Fruit fly (Drosophila melanogaster) whole organism, prepupa: ENCODE measurements around the gene Spx.
A peak's percentile ranks its signal among the peaks of the same experiment; 100 is the strongest.

Experiments
- Blimp-1 ChIP-seq: fragments of 200-800 bp; sonication (Bioruptor generic); optimal IDR thresholded peaks from 3 replicates; lab custom pipeline; 2017; ENCODE audit warnings: missing biosample characterization, missing genetic modification characterization, mild to moderate bottlenecking, moderate library complexity, missing genetic modification reagents
- CG10631 ChIP-seq: fragments of 200-800 bp; sonication (Bioruptor generic); optimal IDR thresholded peaks from 2 replicates; lab custom pipeline; 2016; ENCODE audit warnings: missing biosample characterization, missing genetic modification characterization
- CG10669 ChIP-seq: fragments of 200-800 bp; sonication (Bioruptor generic); optimal IDR thresholded peaks from 3 replicates; lab custom pipeline; 2018; ENCODE audit warnings: missing biosample characterization, mild to moderate bottlenecking, missing genetic modification characterization, moderate library complexity
- CG11294 ChIP-seq: fragments of 200-800 bp; sonication (Bioruptor generic); IDR thresholded peaks from 2 replicates; pipeline ENCODE4 v1.3.6; 2022; ENCODE audit warnings: missing biosample characterization, missing genetic modification characterization
- CG11762 ChIP-seq: fragments of 200-800 bp; sonication (Bioruptor generic); optimal IDR thresholded peaks from 3 replicates; lab custom pipeline; 2016; ENCODE audit warnings: missing biosample characterization, missing genetic modification characterization; ENCODE audit not compliant: insufficient read depth
- CG11902 ChIP-seq: fragments of 200-800 bp; sonication (Bioruptor generic); optimal IDR thresholded peaks from 3 replicates; lab custom pipeline; 2016; ENCODE audit warnings: missing biosample characterization, missing genetic modification characterization
- CG15336 ChIP-seq: fragments of 200-800 bp; sonication (Bioruptor generic); IDR thresholded peaks from 2 replicates; pipeline ENCODE4 v1.3.6; 2022; ENCODE audit warnings: missing biosample characterization, missing genetic modification characterization
- CG1621 ChIP-seq: fragments of 200-800 bp; sonication (Bioruptor generic); optimal IDR thresholded peaks from 3 replicates; lab custom pipeline; 2018; ENCODE audit warnings: missing biosample characterization, mild to moderate bottlenecking, missing genetic modification characterization
- CG16779 ChIP-seq: fragments of 200-800 bp; sonication (Bioruptor generic); optimal IDR thresholded peaks from 3 replicates; lab custom pipeline; 2017; ENCODE audit warnings: missing biosample characterization, mild to moderate bottlenecking, missing genetic modification characterization
- CG3032 ChIP-seq: fragments of 200-800 bp; optimal IDR thresholded peaks from 2 replicates; lab custom pipeline; 2019; ENCODE audit warnings: missing biosample characterization, mild to moderate bottlenecking, missing genetic modification characterization, moderate library complexity
- CG31627 ChIP-seq: fragments of 200-800 bp; sonication (Bioruptor generic); optimal IDR thresholded peaks from 3 replicates; lab custom pipeline; 2016; ENCODE audit warnings: missing biosample characterization, missing genetic modification characterization
- CG32006 ChIP-seq: fragments of 200-800 bp; sonication (Bioruptor generic); optimal IDR thresholded peaks from 3 replicates; lab custom pipeline; 2017; ENCODE audit warnings: missing biosample characterization, mild to moderate bottlenecking, missing genetic modification characterization
- CG34406 ChIP-seq: fragments of 200-800 bp; sonication (Bioruptor generic); optimal IDR thresholded peaks from 3 replicates; lab custom pipeline; 2016; ENCODE audit warnings: missing biosample characterization, missing genetic modification characterization
- CG3919 ChIP-seq: fragments of 200-800 bp; sonication (Bioruptor generic); optimal IDR thresholded peaks from 3 replicates; lab custom pipeline; 2016; ENCODE audit warnings: missing biosample characterization, missing genetic modification characterization
- CG4318 ChIP-seq: fragments of 200-800 bp; sonication (Bioruptor generic); optimal IDR thresholded peaks from 3 replicates; lab custom pipeline; 2017; ENCODE audit warnings: missing biosample characterization, mild to moderate bottlenecking, missing genetic modification characterization
- CG6163 ChIP-seq: fragments of 200-800 bp; sonication (Bioruptor generic); IDR thresholded peaks from 3 replicates; pipeline ENCODE4 v1.3.6; 2022; ENCODE audit warnings: missing biosample characterization, missing genetic modification characterization
- CG6276 ChIP-seq: fragments of 200-800 bp; sonication (Bioruptor generic); optimal IDR thresholded peaks from 2 replicates; lab custom pipeline; 2017; ENCODE audit warnings: missing biosample characterization, mild to moderate bottlenecking, missing genetic modification characterization
- CG6792 ChIP-seq: fragments of 200-800 bp; sonication (Bioruptor generic); optimal IDR thresholded peaks from 3 replicates; lab custom pipeline; 2016; ENCODE audit warnings: missing biosample characterization, missing genetic modification characterization
- CG6808 ChIP-seq: fragments of 200-800 bp; sonication (Bioruptor generic); optimal IDR thresholded peaks from 3 replicates; lab custom pipeline; 2017; ENCODE audit warnings: missing biosample characterization, missing genetic modification characterization, mild to moderate bottlenecking, moderate library complexity, missing genetic modification reagents
- CG6854 ChIP-seq: fragments of 200-800 bp; sonication (Bioruptor generic); optimal IDR thresholded peaks from 2 replicates; lab custom pipeline; 2017; ENCODE audit warnings: missing biosample characterization, mild to moderate bottlenecking, missing genetic modification characterization
- CG7368 ChIP-seq: fragments of 200-800 bp; sonication (Bioruptor generic); optimal IDR thresholded peaks from 3 replicates; lab custom pipeline; 2016; ENCODE audit warnings: missing biosample characterization, missing genetic modification characterization
- CG8119 ChIP-seq: fragments of 200-800 bp; sonication (Bioruptor generic); IDR thresholded peaks from 3 replicates; pipeline ENCODE4 v1.3.6; 2022; ENCODE audit warnings: missing biosample characterization, missing genetic modification characterization
- CG8319 ChIP-seq: fragments of 200-800 bp; sonication (Bioruptor generic); optimal IDR thresholded peaks from 3 replicates; lab custom pipeline; 2016; ENCODE audit warnings: missing biosample characterization, missing genetic modification characterization
- CG8632 ChIP-seq: fragments of 200-800 bp; sonication (Bioruptor generic); optimal IDR thresholded peaks from 3 replicates; lab custom pipeline; 2016; ENCODE audit warnings: missing biosample characterization, missing genetic modification characterization
- Eip75B ChIP-seq: fragments of 200-800 bp; sonication (Bioruptor generic); optimal IDR thresholded peaks from 3 replicates; lab custom pipeline; 2016; ENCODE audit warnings: missing biosample characterization, missing genetic modification characterization
- Eip78C ChIP-seq: fragments of 200-800 bp; sonication (Bioruptor generic); peaks from one replicate; lab custom pipeline; 2016; ENCODE audit warnings: missing biosample characterization, missing genetic modification characterization
- Eip93F ChIP-seq: fragments of 200-800 bp; sonication (Bioruptor generic); optimal IDR thresholded peaks from 2 replicates; lab custom pipeline; 2016; ENCODE audit warnings: missing biosample characterization, mild to moderate bottlenecking, missing genetic modification characterization
- Ets21C ChIP-seq: fragments of 200-800 bp; sonication (Bioruptor generic); optimal IDR thresholded peaks from 3 replicates; lab custom pipeline; 2016; ENCODE audit warnings: missing biosample characterization, missing genetic modification characterization
- Ets96B ChIP-seq: fragments of 200-800 bp; optimal IDR thresholded peaks from 2 replicates; lab custom pipeline; 2019; ENCODE audit warnings: missing biosample characterization, mild to moderate bottlenecking, missing genetic modification characterization, moderate library complexity
- Hr38 ChIP-seq: sonication (Bioruptor generic); optimal IDR thresholded peaks from 2 replicates; lab custom pipeline; 2016; ENCODE audit warnings: missing biosample characterization, missing genetic modification characterization
- Hr39 ChIP-seq: fragments of 200-800 bp; sonication (Bioruptor generic); optimal IDR thresholded peaks from 2 replicates; lab custom pipeline; 2016; ENCODE audit warnings: missing biosample characterization, missing genetic modification characterization
- Hr4 ChIP-seq: fragments of 200-800 bp; sonication (Bioruptor generic); optimal IDR thresholded peaks from 3 replicates; lab custom pipeline; 2016; ENCODE audit warnings: missing biosample characterization, missing genetic modification characterization
- Smox ChIP-seq: fragments of 200-800 bp; sonication (Bioruptor generic); optimal IDR thresholded peaks from 3 replicates; lab custom pipeline; 2016; ENCODE audit warnings: missing biosample characterization, missing genetic modification characterization
- Sox102F ChIP-seq: fragments of 200-800 bp; sonication (Bioruptor generic); optimal IDR thresholded peaks from 2 replicates; lab custom pipeline; 2016; ENCODE audit warnings: missing biosample characterization, mild to moderate bottlenecking, missing genetic modification characterization
- Sox14 ChIP-seq: fragments of 200-800 bp; sonication (Bioruptor generic); optimal IDR thresholded peaks from 3 replicates; lab custom pipeline; 2016; ENCODE audit warnings: missing biosample characterization, missing genetic modification characterization
- achi ChIP-seq: fragments of 200-800 bp; sonication (Bioruptor generic); optimal IDR thresholded peaks from 3 replicates; lab custom pipeline; 2016; ENCODE audit warnings: missing biosample characterization, missing genetic modification characterization
- acj6 ChIP-seq: fragments of 200-800 bp; sonication (Bioruptor generic); optimal IDR thresholded peaks from 3 replicates; lab custom pipeline; 2016; ENCODE audit warnings: missing biosample characterization, missing genetic modification characterization
- cyc ChIP-seq: fragments of 200-800 bp; sonication (Bioruptor generic); optimal IDR thresholded peaks from 3 replicates; lab custom pipeline; 2016; ENCODE audit warnings: missing biosample characterization, missing genetic modification characterization
- dac ChIP-seq: fragments of 200-800 bp; sonication (Bioruptor generic); optimal IDR thresholded peaks from 2 replicates; lab custom pipeline; 2017; ENCODE audit warnings: missing biosample characterization, mild to moderate bottlenecking, missing genetic modification characterization
- eg ChIP-seq: fragments of 200-800 bp; sonication (Bioruptor generic); IDR thresholded peaks from 3 replicates; pipeline ENCODE4 v1.3.6; 2022; ENCODE audit warnings: missing biosample characterization, missing genetic modification characterization
- esn ChIP-seq: fragments of 200-800 bp; sonication (Bioruptor generic); optimal IDR thresholded peaks from 2 replicates; lab custom pipeline; 2016; ENCODE audit warnings: missing biosample characterization, mild to moderate bottlenecking, missing genetic modification characterization, moderate library complexity
- fd59A ChIP-seq: fragments of 200-800 bp; sonication (Bioruptor generic); optimal IDR thresholded peaks from 2 replicates; lab custom pipeline; 2017; ENCODE audit warnings: missing biosample characterization, mild to moderate bottlenecking, missing genetic modification characterization, missing genetic modification reagents
- fd85E ChIP-seq: fragments of 200-800 bp; sonication (Bioruptor generic); optimal IDR thresholded peaks from 3 replicates; lab custom pipeline; 2016; ENCODE audit warnings: missing biosample characterization, missing genetic modification characterization
- fkh ChIP-seq: fragments of 200-800 bp; sonication (Bioruptor generic); optimal IDR thresholded peaks from 3 replicates; lab custom pipeline; 2017; ENCODE audit warnings: missing biosample characterization, mild to moderate bottlenecking, missing genetic modification characterization, moderate library complexity
- lz ChIP-seq: fragments of 200-800 bp; sonication (Bioruptor generic); optimal IDR thresholded peaks from 3 replicates; lab custom pipeline; 2016; ENCODE audit warnings: missing biosample characterization, missing genetic modification characterization
- net ChIP-seq: fragments of 200-800 bp; sonication (Bioruptor generic); optimal IDR thresholded peaks from 3 replicates; lab custom pipeline; 2016; ENCODE audit warnings: missing biosample characterization, missing genetic modification characterization
- pdm3 ChIP-seq: fragments of 200-800 bp; sonication (Bioruptor generic); optimal IDR thresholded peaks from 3 replicates; lab custom pipeline; 2016; ENCODE audit warnings: missing biosample characterization, missing genetic modification characterization
- salr ChIP-seq, 2 experiments: fragments of 200-800 bp; sonication (Bioruptor generic); optimal IDR thresholded peaks; 3 replicates each; lab custom pipeline; 2016 to 2018; ENCODE audit warnings: missing biosample characterization in 2 of 2, missing genetic modification characterization in 2 of 2, mild to moderate bottlenecking in 1 of 2
- spab ChIP-seq: fragments of 200-800 bp; sonication (Bioruptor generic); optimal IDR thresholded peaks from 2 replicates; lab custom pipeline; 2017; ENCODE audit warnings: missing biosample characterization, mild to moderate bottlenecking, missing genetic modification characterization, missing genetic modification reagents
- ss ChIP-seq, 2 experiments: fragments of 200-800 bp; sonication (Bioruptor generic); optimal IDR thresholded peaks; 2 replicates in 1 of 2; 3 replicates in 1 of 2; lab custom pipeline; 2017 to 2018; ENCODE audit warnings: mild to moderate bottlenecking in 2 of 2, missing biosample characterization in 2 of 2, missing genetic modification characterization in 2 of 2, moderate library complexity in 1 of 2
- svp ChIP-seq: fragments of 200-800 bp; sonication (Bioruptor generic); peaks from one replicate; lab custom pipeline; 2016; ENCODE audit warnings: missing biosample characterization, missing genetic modification characterization
- topi ChIP-seq: fragments of 200-800 bp; sonication (Bioruptor generic); optimal IDR thresholded peaks from 3 replicates; lab custom pipeline; 2016; ENCODE audit warnings: missing biosample characterization, missing genetic modification characterization
- vri ChIP-seq: fragments of 200-800 bp; sonication (Bioruptor generic); optimal IDR thresholded peaks from 3 replicates; lab custom pipeline; 2016; ENCODE audit warnings: missing biosample characterization, mild to moderate bottlenecking, missing genetic modification characterization

The Spx gene

DNA sequence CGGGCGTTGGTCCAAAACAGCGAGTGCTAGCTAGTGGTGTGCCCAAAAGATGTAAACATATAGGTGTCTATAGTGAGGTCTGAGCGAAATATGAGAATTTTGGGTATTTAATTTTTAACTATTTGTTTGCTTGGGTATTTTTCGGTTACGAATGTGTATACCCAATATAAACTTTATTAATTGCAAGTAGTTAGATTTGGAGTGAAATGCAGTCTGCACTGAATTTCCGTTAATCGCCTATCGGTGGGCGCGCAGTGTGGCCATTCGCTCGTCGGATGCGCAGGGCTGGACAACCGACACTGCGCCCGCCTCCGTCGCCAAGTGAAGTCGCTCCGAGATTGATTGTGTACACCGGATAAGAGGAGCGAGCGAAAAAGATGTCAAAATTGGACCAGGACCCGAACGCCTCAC lies 39.5 kb downstream of the Spx start, which contains the start of the genes CG15891 and CG3815:
Gene CG15891 (minus strand): TSS at position 217 of the 411 bp plus-strand sequence.
Gene CG3815 (plus strand): TSS at position 261 of the 411 bp plus-strand sequence.
- no peak for TF ChIP-seq dac
- TF ChIP-seq CG16779 (tag; lab: Kevin White, UChicago), result no peak
- no peak for TF ChIP-seq CG34406 (GFP tag; lab: Kevin White, UChicago)
- TF ChIP-seq topi, result peak; percentile 55
- TF ChIP-seq Eip78C (GFP tag; lab: Kevin White, UChicago), result no peak
- no peak for TF ChIP-seq acj6 (GFP tag; lab: Kevin White, UChicago)
- TF ChIP-seq vri (GFP tag; lab: Kevin White, UChicago), result no peak
- TF ChIP-seq CG11902 (GFP tag; lab: Kevin White, UChicago), result no peak
- no peak for TF ChIP-seq fd85E (GFP tag; lab: Kevin White, UChicago)
- TF ChIP-seq Sox14 (GFP tag; lab: Kevin White, UChicago), result peak; percentile 70
- peak; percentile 50 for TF ChIP-seq cyc (GFP tag; lab: Kevin White, UChicago)
- TF ChIP-seq CG8632, result no peak
- no peak for TF ChIP-seq Hr4 (GFP tag; lab: Kevin White, UChicago)
- peak; percentile 59 for TF ChIP-seq CG31627
- peak; percentile 58; the same call in 1 of the 3 replicates for TF ChIP-seq eg
- TF ChIP-seq Eip93F, result no peak
- no peak for TF ChIP-seq ss (GFP tag; optimal IDR thresholded peaks at IDR 0.05; lab: Kevin White, UChicago)
- no peak for TF ChIP-seq Blimp-1
- no peak for TF ChIP-seq salr (GFP tag; optimal IDR thresholded peaks at IDR 0.05; lab: Kevin White, UChicago)
- peak; percentile 66 for TF ChIP-seq CG1621 (tag; lab: Kevin White, UChicago)
- no peak for TF ChIP-seq svp (GFP tag; lab: Kevin White, UChicago)
- TF ChIP-seq Ets21C, result no peak
- no peak for TF ChIP-seq CG6276
- peak; percentile 60 for TF ChIP-seq esn (GFP tag; lab: Kevin White, UChicago)
- no peak for TF ChIP-seq CG32006 (GFP tag; lab: Kevin White, UChicago)
- no peak for TF ChIP-seq CG11762 (GFP tag; lab: Kevin White, UChicago)
- no peak for TF ChIP-seq Smox (GFP tag; lab: Kevin White, UChicago)
- 0 out of 3 replicates have a peak, but pooled peaks have one; percentile 33 for TF ChIP-seq CG8119
- no peak for TF ChIP-seq achi (GFP tag; lab: Kevin White, UChicago)
- TF ChIP-seq net (GFP tag; lab: Kevin White, UChicago), result no peak
- no peak for TF ChIP-seq CG4318
- TF ChIP-seq CG6163, result 0 out of 3 replicates have a peak, but pooled peaks have one; percentile 52
- TF ChIP-seq pdm3 (GFP tag; lab: Kevin White, UChicago), result no peak
- no peak for TF ChIP-seq CG7368 (GFP tag; lab: Kevin White, UChicago)
- TF ChIP-seq Hr39 (GFP tag; lab: Kevin White, UChicago), result peak; percentile 56
- peak; percentile 59 for TF ChIP-seq CG3032
- TF ChIP-seq spab (GFP tag; lab: Kevin White, UChicago), result no peak
- no peak for TF ChIP-seq CG6854
- TF ChIP-seq Sox102F (GFP tag; lab: Kevin White, UChicago), result no peak
- no peak for TF ChIP-seq CG10669 (GFP tag; lab: Kevin White, UChicago)
- TF ChIP-seq CG6808 (GFP tag; lab: Kevin White, UChicago), result no peak
- no peak for TF ChIP-seq Eip75B (GFP tag; lab: Kevin White, UChicago)
- no peak for TF ChIP-seq CG8319 (GFP tag; lab: Kevin White, UChicago)
- peak; percentile 35 for TF ChIP-seq Ets96B (tag; lab: Kevin White, UChicago)
- peak; percentile 53 for TF ChIP-seq lz (GFP tag; lab: Kevin White, UChicago)
- TF ChIP-seq CG15336 (GFP tag; lab: Robert Waterston, UW), result peak; percentile 27; the same call in 1 of the 2 replicates
- no peak for TF ChIP-seq fkh (GFP tag; lab: Kevin White, UChicago)
- TF ChIP-seq CG6792 (GFP tag; lab: Kevin White, UChicago), result peak; percentile 17
- TF ChIP-seq CG10631 (GFP tag; lab: Kevin White, UChicago), result no peak
- peak; percentile 14; the same call in 1 of the 2 replicates for TF ChIP-seq CG11294 (GFP tag; lab: Robert Waterston, UW)
- TF ChIP-seq fd59A, result no peak
- no peak for TF ChIP-seq CG3919 (GFP tag; lab: Kevin White, UChicago)
- no peak for TF ChIP-seq Hr38 (GFP tag; lab: Kevin White, UChicago)
